Worm (Caenorhabditis elegans) whole organism, young adult: Measurements from ENCODE around the gene F11A5.16.

Source experiments
- B0035.1 ChIP-seq: sonication (generic microtip); optimal IDR thresholded peaks from 2 replicates; lab custom pipeline; 2016; ENCODE audit warnings: missing genetic modification characterization, mild to moderate bottlenecking, missing compliant biosample characterization, missing genotype, missing genetic modification reagents
- B0336.3 ChIP-seq: fragments of 200-800 bp; sonication (Bioruptor generic); IDR thresholded peaks from 2 replicates; pipeline ENCODE4 v1.3.6; 2022; ENCODE audit warnings: missing genetic modification characterization, missing compliant biosample characterization
- F10E7.11 ChIP-seq: sonication (generic microtip); optimal IDR thresholded peaks from 2 replicates; lab custom pipeline; 2017; ENCODE audit warnings: mild to moderate bottlenecking, missing genetic modification characterization, moderate library complexity, missing compliant biosample characterization
- F39B2.1 ChIP-seq: fragments of 200-800 bp; sonication (Bioruptor generic); IDR thresholded peaks from 2 replicates; pipeline ENCODE4 v1.3.6; 2022; ENCODE audit warnings: missing genetic modification reagents, missing genetic modification characterization, missing compliant biosample characterization
- F57C9.4 ChIP-seq: sonication (generic microtip); optimal IDR thresholded peaks from 2 replicates; lab custom pipeline; 2017; ENCODE audit warnings: mild to moderate bottlenecking, missing genetic modification characterization, missing compliant biosample characterization
- T07F8.4 ChIP-seq: sonication (generic microtip); optimal IDR thresholded peaks from 2 replicates; lab custom pipeline; 2016; ENCODE audit warnings: mild to moderate bottlenecking, missing genetic modification characterization, moderate library complexity, missing compliant biosample characterization
- T26A5.8 ChIP-seq: sonication (generic microtip); optimal IDR thresholded peaks from 2 replicates; lab custom pipeline; 2016; ENCODE audit warnings: missing genetic modification characterization, missing compliant biosample characterization
- Y53F4B.3 ChIP-seq: fragments of 200-800 bp; sonication (Bioruptor generic); IDR thresholded peaks from 2 replicates; pipeline ENCODE4 v1.3.6; 2022; ENCODE audit warnings: missing genetic modification reagents, missing genetic modification characterization, missing compliant biosample characterization
- Y53G8AR.9 ChIP-seq: fragments of 200-800 bp; sonication (Bioruptor generic); conservative IDR thresholded peaks from 2 replicates; pipeline ENCODE4 v1.3.6; 2022; ENCODE audit warnings: missing genetic modification reagents, missing genetic modification characterization, missing compliant biosample characterization
- Y79H2A.3 ChIP-seq: fragments of 200-800 bp; sonication (Bioruptor generic); conservative IDR thresholded peaks from 2 replicates; pipeline ENCODE4 v1.3.6; 2022; ENCODE audit warnings: missing genetic modification reagents, missing genetic modification characterization, missing compliant biosample characterization
- akir-1 ChIP-seq: fragments of 200-800 bp; sonication (Bioruptor generic); optimal IDR thresholded peaks from 2 replicates; lab custom pipeline; 2018; ENCODE audit warnings: mild to moderate bottlenecking, missing genetic modification characterization, moderate library complexity, missing compliant biosample characterization
- ama-1 ChIP-seq, 3 experiments: fragments of 150-350 bp in 1 of 3; sonication (generic microtip) in 2 of 3; optimal IDR thresholded peaks; 2 replicates each; lab custom pipeline; 2014 to 2018; ENCODE audit warnings: missing biosample characterization in 2 of 3, missing genetic modification characterization in 2 of 3, missing genetic modification reagents in 2 of 3
- aptf-2 ChIP-seq: fragments of 200-800 bp; sonication (Bioruptor generic); conservative IDR thresholded peaks from 2 replicates; pipeline ENCODE4 v1.3.6; 2022; ENCODE audit warnings: missing genetic modification reagents, missing genetic modification characterization, missing compliant biosample characterization
- atf-7 ChIP-seq: sonication (generic microtip); optimal IDR thresholded peaks from 2 replicates; lab custom pipeline; 2017; ENCODE audit warnings: mild to moderate bottlenecking, missing genetic modification characterization, missing compliant biosample characterization
- attf-3 ChIP-seq: fragments of 200-800 bp; sonication (Bioruptor generic); conservative IDR thresholded peaks from 2 replicates; pipeline ENCODE4 v1.3.6; 2022; ENCODE audit warnings: missing genetic modification reagents, missing genetic modification characterization, missing compliant biosample characterization
- attf-5 ChIP-seq: fragments of 200-800 bp; sonication (Bioruptor generic); optimal IDR thresholded peaks from 2 replicates; lab custom pipeline; 2018; ENCODE audit warnings: mild to moderate bottlenecking, missing genetic modification characterization, missing compliant biosample characterization
- bed-1 ChIP-seq: fragments of 200-800 bp; sonication (Bioruptor generic); IDR thresholded peaks from 2 replicates; pipeline ENCODE4 v1.3.6; 2022; ENCODE audit warnings: missing genetic modification reagents, missing genetic modification characterization, missing compliant biosample characterization
- bed-2 ChIP-seq: fragments of 200-800 bp; sonication (Bioruptor generic); IDR thresholded peaks from 2 replicates; pipeline ENCODE4 v1.3.6; 2022; ENCODE audit warnings: missing genetic modification reagents, missing genetic modification characterization, missing compliant biosample characterization
- chd-7 ChIP-seq: sonication (generic microtip); optimal IDR thresholded peaks from 2 replicates; lab custom pipeline; 2016; ENCODE audit warnings: mild to moderate bottlenecking, missing genetic modification characterization, moderate library complexity, missing compliant biosample characterization
- egl-18 ChIP-seq: fragments of 200-800 bp; sonication (Bioruptor generic); IDR thresholded peaks from 2 replicates; pipeline ENCODE4 v1.3.6; 2022; ENCODE audit warnings: missing genetic modification reagents, missing genetic modification characterization, missing compliant biosample characterization
- egl-44 ChIP-seq: fragments of 200-800 bp; sonication (Bioruptor generic); IDR thresholded peaks from 2 replicates; pipeline ENCODE4 v1.3.6; 2022; ENCODE audit warnings: missing genetic modification reagents, missing genetic modification characterization, missing compliant biosample characterization
- egrh-3 ChIP-seq: fragments of 200-800 bp; sonication (Bioruptor generic); IDR thresholded peaks from 2 replicates; pipeline ENCODE4 v1.3.6; 2022; ENCODE audit warnings: missing genetic modification reagents, missing genetic modification characterization, missing compliant biosample characterization
- ekl-4 ChIP-seq: fragments of 200-800 bp; sonication (Bioruptor generic); IDR thresholded peaks from 2 replicates; pipeline ENCODE4 v1.3.6; 2022; ENCODE audit warnings: missing genetic modification reagents, missing genetic modification characterization, missing compliant biosample characterization
- ets-4 ChIP-seq: fragments of 200-800 bp; sonication (Bioruptor generic); optimal IDR thresholded peaks from 2 replicates; lab custom pipeline; 2018; ENCODE audit warnings: mild to moderate bottlenecking, missing genetic modification characterization, missing compliant biosample characterization
- hlh-26 ChIP-seq: fragments of 200-800 bp; sonication (Bioruptor generic); conservative IDR thresholded peaks from 2 replicates; pipeline ENCODE4 v1.3.6; 2022; ENCODE audit warnings: missing genetic modification reagents, missing genetic modification characterization, missing compliant biosample characterization
- lag-1 ChIP-seq: fragments of 200-800 bp; sonication (Bioruptor generic); IDR thresholded peaks from 2 replicates; pipeline ENCODE4 v1.3.6; 2022; ENCODE audit warnings: missing genetic modification reagents, missing genetic modification characterization, missing compliant biosample characterization
- let-607 ChIP-seq, 2 experiments: fragments of 200-800 bp in 1 of 2; sonication (Bioruptor generic) in 1 of 2; sonication (generic microtip) in 1 of 2; optimal IDR thresholded peaks; 2 replicates each; lab custom pipeline; 2016 to 2018; ENCODE audit warnings: mild to moderate bottlenecking in 2 of 2, missing compliant biosample characterization in 2 of 2, missing genetic modification characterization in 2 of 2, moderate library complexity in 2 of 2, missing genotype in 1 of 2
- lin-26 ChIP-seq: fragments of 200-800 bp; sonication (Bioruptor generic); IDR thresholded peaks from 2 replicates; pipeline ENCODE4 v1.3.6; 2022; ENCODE audit warnings: missing genetic modification reagents, missing genetic modification characterization, missing compliant biosample characterization
- lin-54 ChIP-seq: fragments of 200-800 bp; sonication (Bioruptor generic); optimal IDR thresholded peaks from 2 replicates; lab custom pipeline; 2018; ENCODE audit warnings: mild to moderate bottlenecking, missing genetic modification characterization, missing compliant biosample characterization
- madf-6 ChIP-seq: fragments of 200-800 bp; sonication (Bioruptor generic); IDR thresholded peaks from 2 replicates; pipeline ENCODE4 v1.3.6; 2022; ENCODE audit warnings: missing genetic modification reagents, missing genetic modification characterization, missing compliant biosample characterization
- madf-8 ChIP-seq: fragments of 200-800 bp; sonication (Bioruptor generic); conservative IDR thresholded peaks from 2 replicates; pipeline ENCODE4 v1.3.6; 2022; ENCODE audit warnings: missing genetic modification reagents, missing genetic modification characterization, missing compliant biosample characterization
- mxl-1 ChIP-seq: sonication (generic microtip); optimal IDR thresholded peaks from 2 replicates; lab custom pipeline; 2016; ENCODE audit warnings: missing genetic modification characterization, missing compliant biosample characterization
- nhr-179 ChIP-seq: sonication (generic microtip); optimal IDR thresholded peaks from 2 replicates; lab custom pipeline; 2016; ENCODE audit warnings: mild to moderate bottlenecking, missing genetic modification characterization, missing compliant biosample characterization
- nhr-90 ChIP-seq: sonication (generic microtip); optimal IDR thresholded peaks from 2 replicates; lab custom pipeline; 2016; ENCODE audit warnings: missing genotype, mild to moderate bottlenecking, missing genetic modification characterization, missing compliant biosample characterization
- pha-4 ChIP-seq: fragments of 150-350 bp; sonication (generic microtip); optimal IDR thresholded peaks from 2 replicates; lab custom pipeline; 2014; ENCODE audit warnings: missing biosample characterization, missing genetic modification reagents, missing genetic modification characterization
- repo-1 ChIP-seq: sonication (generic microtip); optimal IDR thresholded peaks from 2 replicates; lab custom pipeline; 2017; ENCODE audit warnings: mild to moderate bottlenecking, missing genetic modification characterization, missing compliant biosample characterization
- rpc-1 ChIP-seq, 2 experiments: fragments of 150-350 bp in 1 of 2; sonication (generic microtip) in 1 of 2; optimal IDR thresholded peaks; 2 replicates each; lab custom pipeline; 2014 to 2018; ENCODE audit warnings: missing biosample characterization in 1 of 2, missing genetic modification characterization in 1 of 2, missing genetic modification reagents in 1 of 2, missing genotype in 1 of 2
- sea-2 ChIP-seq: fragments of 200-800 bp; sonication (Bioruptor generic); IDR thresholded peaks from 2 replicates; pipeline ENCODE4 v1.3.6; 2022; ENCODE audit warnings: missing genetic modification characterization, missing compliant biosample characterization
- snpc-1.3 ChIP-seq: sonication (generic microtip); optimal IDR thresholded peaks from 2 replicates; lab custom pipeline; 2017; ENCODE audit warnings: missing genetic modification characterization, mild to moderate bottlenecking, missing compliant biosample characterization, antibody characterized with exemption, moderate library complexity, missing genotype, missing genetic modification reagents; ENCODE audit not compliant: insufficient read depth
- snpc-4 ChIP-seq, 5 experiments: fragments of 150-350 bp in 1 of 5; sonication (generic microtip) in 4 of 5; optimal IDR thresholded peaks; 2 replicates each; lab custom pipeline; 2014 to 2018; ENCODE audit warnings: missing genetic modification characterization in 5 of 5, missing biosample characterization in 3 of 5, antibody characterized with exemption in 2 of 5, mild to moderate bottlenecking in 2 of 5, missing compliant biosample characterization in 2 of 5, missing genotype in 2 of 5, moderate library complexity in 2 of 5, missing genetic modification reagents in 1 of 5
- somi-1 ChIP-seq: fragments of 200-800 bp; sonication (Bioruptor generic); optimal IDR thresholded peaks from 2 replicates; lab custom pipeline; 2018; ENCODE audit warnings: mild to moderate bottlenecking, missing genetic modification characterization, missing compliant biosample characterization
- unc-130 ChIP-seq: sonication (generic microtip); optimal IDR thresholded peaks from 2 replicates; lab custom pipeline; 2016; ENCODE audit warnings: missing genetic modification reagents, missing genetic modification characterization, missing compliant biosample characterization
- ztf-26 ChIP-seq: sonication (generic microtip); optimal IDR thresholded peaks from 2 replicates; lab custom pipeline; 2017; ENCODE audit warnings: missing genetic modification characterization, missing compliant biosample characterization
- ztf-28 ChIP-seq: fragments of 200-800 bp; sonication (Bioruptor generic); IDR thresholded peaks from 2 replicates; pipeline ENCODE4 v1.3.6; 2022; ENCODE audit warnings: missing genetic modification reagents, missing genetic modification characterization, missing compliant biosample characterization
- ztf-3 ChIP-seq: fragments of 200-800 bp; sonication (Bioruptor generic); optimal IDR thresholded peaks from 2 replicates; lab custom pipeline; 2018; ENCODE audit warnings: mild to moderate bottlenecking, missing genetic modification characterization, missing compliant biosample characterization

Gene F11A5.16

ce11 chrV:16175757-16176156 lies 35.0 kb upstream of the F11A5.16 start, which contains the start of gene cyp-33D1:
TSS of gene cyp-33D1 (minus strand) at chrV:16175857.
- no peak for TF ChIP-seq hlh-26
- no peak for TF ChIP-seq B0336.3 (GFP tag; lab: Robert Waterston, UW)
- no peak for TF ChIP-seq let-607 (tag; optimal IDR thresholded peaks at IDR 0.05; lab: Kevin White, UChicago)
- TF ChIP-seq madf-6 (GFP tag; lab: Robert Waterston, UW) = no peak
- no peak for TF ChIP-seq ama-1 (optimal IDR thresholded peaks at IDR 0.05; lab: Kevin White, UChicago)
- no peak for TF ChIP-seq ama-1 (GFP tag; optimal IDR thresholded peaks at IDR 0.05; lab: Kevin White, UChicago)
- TF ChIP-seq attf-5 (GFP tag; lab: Kevin White, UChicago) = no peak
- TF ChIP-seq F10E7.11 = no peak
- TF ChIP-seq bed-1 (GFP tag; lab: Robert Waterston, UW) = no peak
- TF ChIP-seq unc-130 (GFP tag; lab: Kevin White, UChicago) = no peak
- no peak for TF ChIP-seq ztf-28 (GFP tag; lab: Robert Waterston, UW)
- TF ChIP-seq chd-7 = no peak
- no peak for TF ChIP-seq nhr-179
- no peak for TF ChIP-seq ets-4
- TF ChIP-seq ztf-3 (GFP tag; lab: Kevin White, UChicago) = no peak
- no peak for TF ChIP-seq F39B2.1 (GFP tag; lab: Robert Waterston, UW)
- TF ChIP-seq Y53F4B.3 = no peak
- no peak for TF ChIP-seq egl-44 (GFP tag; lab: Robert Waterston, UW)
- TF ChIP-seq Y53G8AR.9 (GFP tag; lab: Robert Waterston, UW) = no peak
- TF ChIP-seq ekl-4 (GFP tag; lab: Robert Waterston, UW) = no peak

ce11 chrV:16180350-16180749 lies 30.4 kb upstream of the F11A5.16 start, which contains the start of gene str-106:
TSS of gene str-106 (plus strand) at chrV:16180650.
- TF ChIP-seq Y53F4B.3 = no peak
- no peak for TF ChIP-seq pha-4
- no peak for TF ChIP-seq nhr-90 (tag; lab: Kevin White, UChicago)
- TF ChIP-seq ztf-28 (GFP tag; lab: Robert Waterston, UW) = no peak
- no peak for TF ChIP-seq Y79H2A.3 (GFP tag; lab: Robert Waterston, UW)
- TF ChIP-seq ztf-26 (tag; lab: Kevin White, UChicago) = no peak
- no peak for TF ChIP-seq F57C9.4 (tag; lab: Kevin White, UChicago)
- no peak for TF ChIP-seq T07F8.4 (tag; lab: Kevin White, UChicago)
- no peak for TF ChIP-seq egl-18
- TF ChIP-seq lin-26 (GFP tag; lab: Robert Waterston, UW) = no peak
- no peak for TF ChIP-seq somi-1 (GFP tag; lab: Kevin White, UChicago)
- no peak for TF ChIP-seq F39B2.1 (GFP tag; lab: Robert Waterston, UW)
- TF ChIP-seq sea-2 (GFP tag; lab: Robert Waterston, UW) = no peak
- no peak for TF ChIP-seq mxl-1 (tag; lab: Kevin White, UChicago)
- no peak for TF ChIP-seq snpc-1.3 (tag; lab: Kevin White, UChicago)
- no peak for TF ChIP-seq atf-7 (tag; lab: Kevin White, UChicago)
- TF ChIP-seq rpc-1 (optimal IDR thresholded peaks at IDR 0.05; lab: Kevin White, UChicago) = no peak
- TF ChIP-seq rpc-1 (tag; optimal IDR thresholded peaks at IDR 0.05; lab: Kevin White, UChicago) = no peak
- no peak for TF ChIP-seq repo-1 (tag; lab: Kevin White, UChicago)

- no peak for TF ChIP-seq akir-1 (GFP tag; lab: Kevin White, UChicago)
- no peak for TF ChIP-seq madf-6 (GFP tag; lab: Robert Waterston, UW)
- no peak for TF ChIP-seq sea-2 (GFP tag; lab: Robert Waterston, UW)
- TF ChIP-seq madf-8 (GFP tag; lab: Robert Waterston, UW) = no peak
- no peak for TF ChIP-seq T26A5.8 (tag; lab: Kevin White, UChicago)
- TF ChIP-seq aptf-2 (GFP tag; lab: Robert Waterston, UW) = no peak
- no peak for TF ChIP-seq lin-54 (GFP tag; lab: Kevin White, UChicago)
- TF ChIP-seq egrh-3 (GFP tag; lab: Robert Waterston, UW) = no peak
- no peak for TF ChIP-seq egl-18
- no peak for TF ChIP-seq B0336.3 (GFP tag; lab: Robert Waterston, UW)
- no peak for TF ChIP-seq lag-1
- no peak for TF ChIP-seq B0035.1
- TF ChIP-seq bed-2 (GFP tag; lab: Robert Waterston, UW) = no peak
- no peak for TF ChIP-seq attf-3 (GFP tag; lab: Robert Waterston, UW)
- no peak for TF ChIP-seq repo-1 (tag; lab: Kevin White, UChicago)
- TF ChIP-seq lin-26 (GFP tag; lab: Robert Waterston, UW) = no peak
- no peak for TF ChIP-seq snpc-4 (GFP tag; optimal IDR thresholded peaks at IDR 0.05; lab: Kevin White, UChicago)
- no peak for TF ChIP-seq snpc-4 (tag; optimal IDR thresholded peaks at IDR 0.05; lab: Kevin White, UChicago)
Observed at ce11 chrV:16182110-16182509, 28.6 kb upstream of the F11A5.16 start, which contains the start of gene srz-13. TSS of gene srz-13 (plus strand) at chrV:16182410.
